Worm (Caenorhabditis elegans): ENCODE data around the gene Y11D7A.3.

The Y11D7A.3 gene

ce11 chrIV:9263812-9264320 lies 31.0 kb downstream of the Y11D7A.3 start, which contains the start of gene flh-1:
Gene flh-1, minus strand, starts transcription at chrIV:9264270.
- TF ChIP-seq flh-1 (GFP tag; optimal IDR thresholded peaks at IDR 0.05) = no peak
- TF ChIP-seq snpc-4 (tag; optimal IDR thresholded peaks at IDR 0.05) = no peak
- peak; percentile 18 for TF ChIP-seq ces-1 (GFP tag; optimal IDR thresholded peaks at IDR 0.05)
- no peak for TF ChIP-seq unc-120 (tag; optimal IDR thresholded peaks at IDR 0.05; ENCODE audit: poor library complexity, severe bottlenecking)
- no peak for TF ChIP-seq lsy-2 (tag; optimal IDR thresholded peaks at IDR 0.05)
- no peak for TF ChIP-seq zip-8 (tag; optimal IDR thresholded peaks at IDR 0.05)
- peak; percentile 17 for TF ChIP-seq ceh-83 (GFP tag; optimal IDR thresholded peaks at IDR 0.05)
- TF ChIP-seq elt-1 (tag; optimal IDR thresholded peaks at IDR 0.05; ENCODE audit: borderline replicate concordance, insufficient read depth) = no peak
- TF ChIP-seq blmp-1 (tag; optimal IDR thresholded peaks at IDR 0.05) = no peak
- no peak for TF ChIP-seq ham-2 (GFP tag; optimal IDR thresholded peaks at IDR 0.05)
- TF ChIP-seq nhr-76 (tag; optimal IDR thresholded peaks at IDR 0.05) = no peak
- TF ChIP-seq nhr-12 (tag; optimal IDR thresholded peaks at IDR 0.05) = no peak
- TF ChIP-seq sem-2 (GFP tag; optimal IDR thresholded peaks at IDR 0.05) = no peak
- peak; percentile 27 for TF ChIP-seq M03D4.4 (tag; optimal IDR thresholded peaks at IDR 0.05)
- TF ChIP-seq lin-13 (tag; optimal IDR thresholded peaks at IDR 0.05) = no peak
- no peak for TF ChIP-seq bed-3 (GFP tag; optimal IDR thresholded peaks at IDR 0.05)
- no peak for TF ChIP-seq tbx-8 (GFP tag; optimal IDR thresholded peaks at IDR 0.05)
- peak; percentile 69 for TF ChIP-seq sptf-1 (tag; optimal IDR thresholded peaks at IDR 0.05)
- no peak for TF ChIP-seq nhr-28 (tag; optimal IDR thresholded peaks at IDR 0.05)
- peak; percentile 42 for TF ChIP-seq ceh-39 (tag; optimal IDR thresholded peaks at IDR 0.05)
- TF ChIP-seq mls-2 (tag; optimal IDR thresholded peaks at IDR 0.05) = peak; percentile 68
- TF ChIP-seq mab-5 (tag; optimal IDR thresholded peaks at IDR 0.05) = no peak
- TF ChIP-seq drap-1 (GFP tag; optimal IDR thresholded peaks at IDR 0.05) = peak; percentile 56
- peak; percentile 64 for TF ChIP-seq hlh-1 (tag; optimal IDR thresholded peaks at IDR 0.05)
- TF ChIP-seq elt-3 (tag; optimal IDR thresholded peaks at IDR 0.05) = no peak
- TF ChIP-seq nhr-2 (tag; optimal IDR thresholded peaks at IDR 0.05) = peak; percentile 73
- TF ChIP-seq cnd-1 (tag; optimal IDR thresholded peaks at IDR 0.05) = peak; percentile 93
- TF ChIP-seq lin-32 (GFP tag; optimal IDR thresholded peaks at IDR 0.05) = peak; percentile 91
- TF ChIP-seq nhr-237 (tag; optimal IDR thresholded peaks at IDR 0.05) = no peak
- no peak for TF ChIP-seq ceh-43 (GFP tag; optimal IDR thresholded peaks at IDR 0.05)
- TF ChIP-seq pha-4 (tag; optimal IDR thresholded peaks at IDR 0.05) = peak; percentile 35
- peak; percentile 25 for TF ChIP-seq unc-62 (GFP tag; optimal IDR thresholded peaks at IDR 0.05)
- TF ChIP-seq mep-1 (tag; optimal IDR thresholded peaks at IDR 0.05) = peak; percentile 55
- TF ChIP-seq ztf-11 (tag; optimal IDR thresholded peaks at IDR 0.05) = peak; percentile 37
- no peak for TF ChIP-seq unc-39 (tag; optimal IDR thresholded peaks at IDR 0.05)

- no peak for TF ChIP-seq mep-1 (tag; optimal IDR thresholded peaks at IDR 0.05)
- no peak for TF ChIP-seq blmp-1 (tag; optimal IDR thresholded peaks at IDR 0.05)
- TF ChIP-seq mab-5 (tag; optimal IDR thresholded peaks at IDR 0.05) = no peak
- no peak for TF ChIP-seq elt-3 (tag; optimal IDR thresholded peaks at IDR 0.05)
- TF ChIP-seq hlh-1 (tag; optimal IDR thresholded peaks at IDR 0.05) = no peak
- no peak for TF ChIP-seq flh-1 (GFP tag; optimal IDR thresholded peaks at IDR 0.05)
- no peak for TF ChIP-seq ceh-43 (GFP tag; optimal IDR thresholded peaks at IDR 0.05)
- TF ChIP-seq drap-1 (GFP tag; optimal IDR thresholded peaks at IDR 0.05) = no peak
- no peak for TF ChIP-seq ces-1 (GFP tag; optimal IDR thresholded peaks at IDR 0.05)
- TF ChIP-seq M03D4.4 (tag; optimal IDR thresholded peaks at IDR 0.05) = no peak
- TF ChIP-seq nhr-76 (tag; optimal IDR thresholded peaks at IDR 0.05) = no peak
- no peak for TF ChIP-seq sptf-1 (tag; optimal IDR thresholded peaks at IDR 0.05)
- TF ChIP-seq unc-120 (tag; optimal IDR thresholded peaks at IDR 0.05; ENCODE audit: poor library complexity, severe bottlenecking) = no peak
- no peak for TF ChIP-seq cnd-1 (tag; optimal IDR thresholded peaks at IDR 0.05)
- TF ChIP-seq nhr-12 (tag; optimal IDR thresholded peaks at IDR 0.05) = no peak
- no peak for TF ChIP-seq zip-8 (tag; optimal IDR thresholded peaks at IDR 0.05)
- TF ChIP-seq unc-62 (GFP tag; optimal IDR thresholded peaks at IDR 0.05) = no peak
- no peak for TF ChIP-seq bed-3 (GFP tag; optimal IDR thresholded peaks at IDR 0.05)
- TF ChIP-seq nhr-237 (tag; optimal IDR thresholded peaks at IDR 0.05) = no peak
- TF ChIP-seq nhr-28 (tag; optimal IDR thresholded peaks at IDR 0.05) = no peak
Measured at ce11 chrIV:9264513-9264912, 31.6 kb downstream of the Y11D7A.3 start.

ce11 chrIV:9266464-9266863 lies 33.6 kb downstream of the Y11D7A.3 start, which contains the start of gene Y11D7A.19:
Gene Y11D7A.19, minus strand, starts transcription at chrIV:9266564.
- TF ChIP-seq unc-120 (tag; optimal IDR thresholded peaks at IDR 0.05; ENCODE audit: poor library complexity, severe bottlenecking) = no peak
- no peak for TF ChIP-seq mls-2 (tag; optimal IDR thresholded peaks at IDR 0.05)
- no peak for TF ChIP-seq drap-1 (GFP tag; optimal IDR thresholded peaks at IDR 0.05)
- no peak for TF ChIP-seq bed-3 (GFP tag; optimal IDR thresholded peaks at IDR 0.05)
- TF ChIP-seq elt-1 (tag; optimal IDR thresholded peaks at IDR 0.05; ENCODE audit: borderline replicate concordance, insufficient read depth) = no peak
- no peak for TF ChIP-seq nhr-28 (tag; optimal IDR thresholded peaks at IDR 0.05)
- TF ChIP-seq flh-1 (GFP tag; optimal IDR thresholded peaks at IDR 0.05) = no peak
- no peak for TF ChIP-seq M03D4.4 (tag; optimal IDR thresholded peaks at IDR 0.05)
- no peak for TF ChIP-seq mab-5 (tag; optimal IDR thresholded peaks at IDR 0.05)
- no peak for TF ChIP-seq tbx-8 (GFP tag; optimal IDR thresholded peaks at IDR 0.05)
- TF ChIP-seq cnd-1 (tag; optimal IDR thresholded peaks at IDR 0.05) = no peak
- no peak for TF ChIP-seq lin-13 (tag; optimal IDR thresholded peaks at IDR 0.05)
- TF ChIP-seq lsy-2 (tag; optimal IDR thresholded peaks at IDR 0.05) = no peak
- TF ChIP-seq nhr-76 (tag; optimal IDR thresholded peaks at IDR 0.05) = no peak
